Worm (Caenorhabditis elegans): ENCODE measurements around the gene dyf-7.
A peak's percentile ranks its signal among the peaks of the same experiment; 100 is the strongest.

Gene dyf-7

ce11 chrX:9698359-9698758, at the start of gene dyf-7:
Gene dyf-7, plus strand, starts transcription at chrX:9698659.
- no peak for TF ChIP-seq hmg-4 (GFP tag; optimal IDR thresholded peaks at IDR 0.05)
- no peak for TF ChIP-seq ceh-13 (GFP tag; optimal IDR thresholded peaks at IDR 0.05)
- TF ChIP-seq hnd-1 (tag; optimal IDR thresholded peaks at IDR 0.05), result no peak
- no peak for TF ChIP-seq scrt-1 (GFP tag; IDR thresholded peaks at IDR 0.05)
- TF ChIP-seq sea-1 (GFP tag; conservative IDR thresholded peaks at IDR 0.05), result no peak
- no peak for TF ChIP-seq F13C5.2 (tag; optimal IDR thresholded peaks at IDR 0.05)
- TF ChIP-seq ets-7 (tag; optimal IDR thresholded peaks at IDR 0.05), result no peak
- no peak for TF ChIP-seq tra-4 (tag; optimal IDR thresholded peaks at IDR 0.05)
- no peak for TF ChIP-seq tbx-11 (GFP tag; IDR thresholded peaks at IDR 0.05)
- no peak for TF ChIP-seq tbx-37 (GFP tag; conservative IDR thresholded peaks at IDR 0.05)
- TF ChIP-seq hmbx-1 (tag; optimal IDR thresholded peaks at IDR 0.05), result no peak
- no peak for TF ChIP-seq flt-1 (GFP tag; IDR thresholded peaks at IDR 0.05)
- TF ChIP-seq ceh-36 (tag; optimal IDR thresholded peaks at IDR 0.05), result no peak
- no peak for TF ChIP-seq pes-1 (GFP tag; IDR thresholded peaks at IDR 0.05)
- no peak for TF ChIP-seq aly-1 (tag; optimal IDR thresholded peaks at IDR 0.05)
- TF ChIP-seq ama-1 (optimal IDR thresholded peaks at IDR 0.05), result no peak
- TF ChIP-seq B0310.2 (tag; optimal IDR thresholded peaks at IDR 0.05), result no peak

ce11 chrX:9653016-9653415, 45.4 kb upstream of the dyf-7 start, which contains the start of gene aex-2:
Gene aex-2, minus strand, starts transcription at chrX:9653116.
- TF ChIP-seq ama-1 (optimal IDR thresholded peaks at IDR 0.05), result no peak

ce11 chrX:9653478-9653877, 45.0 kb upstream of the dyf-7 start:
- no peak for TF ChIP-seq ceh-13 (GFP tag; optimal IDR thresholded peaks at IDR 0.05)
- TF ChIP-seq ceh-36 (tag; optimal IDR thresholded peaks at IDR 0.05), result no peak
- no peak for TF ChIP-seq F13C5.2 (tag; optimal IDR thresholded peaks at IDR 0.05)
- TF ChIP-seq hmg-4 (GFP tag; optimal IDR thresholded peaks at IDR 0.05), result no peak
- no peak for TF ChIP-seq sea-1 (GFP tag; conservative IDR thresholded peaks at IDR 0.05)
- TF ChIP-seq tbx-11 (GFP tag; IDR thresholded peaks at IDR 0.05), result no peak
- no peak for TF ChIP-seq flt-1 (GFP tag; IDR thresholded peaks at IDR 0.05)
- TF ChIP-seq tra-4 (tag; optimal IDR thresholded peaks at IDR 0.05), result no peak
- no peak for TF ChIP-seq hnd-1 (tag; optimal IDR thresholded peaks at IDR 0.05)
- no peak for TF ChIP-seq tbx-37 (GFP tag; conservative IDR thresholded peaks at IDR 0.05)
- TF ChIP-seq ets-7 (tag; optimal IDR thresholded peaks at IDR 0.05), result no peak
- no peak for TF ChIP-seq scrt-1 (GFP tag; IDR thresholded peaks at IDR 0.05)
- TF ChIP-seq ama-1 (optimal IDR thresholded peaks at IDR 0.05), result no peak
- no peak for TF ChIP-seq aly-1 (tag; optimal IDR thresholded peaks at IDR 0.05)
- TF ChIP-seq B0310.2 (tag; optimal IDR thresholded peaks at IDR 0.05), result no peak

ce11 chrX:9654232-9654631, 44.2 kb upstream of the dyf-7 start:
- TF ChIP-seq flt-1 (GFP tag; IDR thresholded peaks at IDR 0.05), result no peak

ce11 chrX:9656772-9657171, 41.7 kb upstream of the dyf-7 start:
- no peak for TF ChIP-seq hmg-4 (GFP tag; optimal IDR thresholded peaks at IDR 0.05)
- no peak for TF ChIP-seq ets-7 (tag; optimal IDR thresholded peaks at IDR 0.05)
- no peak for TF ChIP-seq tra-4 (tag; optimal IDR thresholded peaks at IDR 0.05)
- no peak for TF ChIP-seq F13C5.2 (tag; optimal IDR thresholded peaks at IDR 0.05)
- TF ChIP-seq ceh-13 (GFP tag; optimal IDR thresholded peaks at IDR 0.05), result no peak
- TF ChIP-seq scrt-1 (GFP tag; IDR thresholded peaks at IDR 0.05), result no peak
- no peak for TF ChIP-seq tbx-11 (GFP tag; IDR thresholded peaks at IDR 0.05)
- no peak for TF ChIP-seq sea-1 (GFP tag; conservative IDR thresholded peaks at IDR 0.05)
- no peak for TF ChIP-seq aly-1 (tag; optimal IDR thresholded peaks at IDR 0.05)
- no peak for TF ChIP-seq ceh-36 (tag; optimal IDR thresholded peaks at IDR 0.05)
- TF ChIP-seq pes-1 (GFP tag; IDR thresholded peaks at IDR 0.05), result no peak
- TF ChIP-seq B0310.2 (tag; optimal IDR thresholded peaks at IDR 0.05), result no peak

- TF ChIP-seq F13C5.2 (tag; optimal IDR thresholded peaks at IDR 0.05), result no peak
- TF ChIP-seq tra-4 (tag; optimal IDR thresholded peaks at IDR 0.05), result no peak
- no peak for TF ChIP-seq hnd-1 (tag; optimal IDR thresholded peaks at IDR 0.05)
These were observed 32.5 kb upstream of the dyf-7 start for ce11 chrX:9665944-9666343.

- TF ChIP-seq tbx-37 (GFP tag; conservative IDR thresholded peaks at IDR 0.05) (no peak), hnd-1 (tag; optimal IDR thresholded peaks at IDR 0.05) (no peak), tra-4 (tag; optimal IDR thresholded peaks at IDR 0.05) (no peak), hmg-4 (GFP tag; optimal IDR thresholded peaks at IDR 0.05) (no peak), ama-1 (optimal IDR thresholded peaks at IDR 0.05) (no peak), tbx-11 (GFP tag; IDR thresholded peaks at IDR 0.05) (no peak), scrt-1 (GFP tag; IDR thresholded peaks at IDR 0.05) (no peak), aly-1 (tag; optimal IDR thresholded peaks at IDR 0.05) (no peak), B0310.2 (tag; optimal IDR thresholded peaks at IDR 0.05) (no peak), ceh-36 (tag; optimal IDR thresholded peaks at IDR 0.05) (no peak), hmbx-1 (tag; optimal IDR thresholded peaks at IDR 0.05) (no peak)
These were observed 31.1 kb upstream of the dyf-7 start for ce11 chrX:9667391-9667790.

ce11 chrX:9668554-9668953, 29.9 kb upstream of the dyf-7 start, which contains the start of gene T14B1.1:
Gene T14B1.1, minus strand, starts transcription at chrX:9668723.
- TF ChIP-seq ets-7 (tag; optimal IDR thresholded peaks at IDR 0.05), result no peak
- TF ChIP-seq aly-1 (tag; optimal IDR thresholded peaks at IDR 0.05), result no peak
- no peak for TF ChIP-seq tbx-11 (GFP tag; IDR thresholded peaks at IDR 0.05)
- no peak for TF ChIP-seq ama-1 (optimal IDR thresholded peaks at IDR 0.05)
- peak; percentile 1 for TF ChIP-seq F13C5.2 (tag; optimal IDR thresholded peaks at IDR 0.05)

- TF ChIP-seq B0310.2 (tag; optimal IDR thresholded peaks at IDR 0.05), result no peak
- no peak for TF ChIP-seq tra-4 (tag; optimal IDR thresholded peaks at IDR 0.05)
- TF ChIP-seq aly-1 (tag; optimal IDR thresholded peaks at IDR 0.05), result no peak
- TF ChIP-seq ets-7 (tag; optimal IDR thresholded peaks at IDR 0.05), result no peak
- TF ChIP-seq tbx-37 (GFP tag; conservative IDR thresholded peaks at IDR 0.05), result no peak
- no peak for TF ChIP-seq ceh-13 (GFP tag; optimal IDR thresholded peaks at IDR 0.05)
- TF ChIP-seq F13C5.2 (tag; optimal IDR thresholded peaks at IDR 0.05), result no peak
- no peak for TF ChIP-seq ama-1 (optimal IDR thresholded peaks at IDR 0.05)
- TF ChIP-seq hmbx-1 (tag; optimal IDR thresholded peaks at IDR 0.05), result no peak
- no peak for TF ChIP-seq sea-1 (GFP tag; conservative IDR thresholded peaks at IDR 0.05)
- TF ChIP-seq ceh-36 (tag; optimal IDR thresholded peaks at IDR 0.05), result no peak
- TF ChIP-seq tbx-11 (GFP tag; IDR thresholded peaks at IDR 0.05), result no peak
- no peak for TF ChIP-seq hnd-1 (tag; optimal IDR thresholded peaks at IDR 0.05)
- no peak for TF ChIP-seq pes-1 (GFP tag; IDR thresholded peaks at IDR 0.05)
- TF ChIP-seq hmg-4 (GFP tag; optimal IDR thresholded peaks at IDR 0.05), result no peak
- no peak for TF ChIP-seq flt-1 (GFP tag; IDR thresholded peaks at IDR 0.05)
These were observed 25.2 kb upstream of the dyf-7 start for ce11 chrX:9673228-9673627.
